Worm (Caenorhabditis elegans): ENCODE results near the gene tbc-1.

ce11 chrX:14962456-14962855, 8.1 kb upstream of the tbc-1 start, which contains the start of gene rgs-10:
- TF ChIP-seq nhr-6 (tag; optimal IDR thresholded peaks at IDR 0.05) (no peak), egl-27 (tag; optimal IDR thresholded peaks at IDR 0.05) (no peak), ZK546.5 (tag; optimal IDR thresholded peaks at IDR 0.05) (no peak), ZK337.2 (GFP tag; IDR thresholded peaks at IDR 0.05) (no peak), ceh-82 (tag; optimal IDR thresholded peaks at IDR 0.05) (no peak), lin-38 (GFP tag; IDR thresholded peaks at IDR 0.05) (no peak), mdl-1 (tag; optimal IDR thresholded peaks at IDR 0.05) (no peak), php-3 (GFP tag; IDR thresholded peaks at IDR 0.05) (no peak), ama-1 (optimal IDR thresholded peaks at IDR 0.05) (no peak), nhr-28 (tag; optimal IDR thresholded peaks at IDR 0.05) (no peak), ceh-20 (GFP tag; IDR thresholded peaks at IDR 0.05) (no peak), hmg-1.1 (GFP tag; IDR thresholded peaks at IDR 0.05) (no peak)
